Worm (Caenorhabditis elegans): Measurements from ENCODE around the gene cnp-2.

The cnp-2 gene

ce11 chrII:12785391-12785790 is 24.8 kb downstream of the cnp-2 start, which contains the start of gene Y46G5A.15:
TSS of gene Y46G5A.15 (minus strand) at chrII:12785416.
- TF ChIP-seq nhr-11 (tag; optimal IDR thresholded peaks at IDR 0.05) (no peak), C34F6.9 (tag; optimal IDR thresholded peaks at IDR 0.05) (no peak), nhr-21 (tag; optimal IDR thresholded peaks at IDR 0.05) (no peak), Y55F3AM.14 (GFP tag; optimal IDR thresholded peaks at IDR 0.05) (no peak), unc-55 (GFP tag; optimal IDR thresholded peaks at IDR 0.05) (peak; percentile 9), R02D3.7 (tag; optimal IDR thresholded peaks at IDR 0.05) (no peak), unc-39 (tag; optimal IDR thresholded peaks at IDR 0.05) (no peak), nhr-6 (tag; optimal IDR thresholded peaks at IDR 0.05) (no peak), lsy-2 (tag; optimal IDR thresholded peaks at IDR 0.05) (no peak), nhr-25 (tag; optimal IDR thresholded peaks at IDR 0.05) (no peak), mbf-1 (tag; optimal IDR thresholded peaks at IDR 0.05) (no peak), mdl-1 (tag; optimal IDR thresholded peaks at IDR 0.05) (peak in 1 of 2 experiments; percentile 1), lin-39 (tag; optimal IDR thresholded peaks at IDR 0.05) (no peak)

DNA sequence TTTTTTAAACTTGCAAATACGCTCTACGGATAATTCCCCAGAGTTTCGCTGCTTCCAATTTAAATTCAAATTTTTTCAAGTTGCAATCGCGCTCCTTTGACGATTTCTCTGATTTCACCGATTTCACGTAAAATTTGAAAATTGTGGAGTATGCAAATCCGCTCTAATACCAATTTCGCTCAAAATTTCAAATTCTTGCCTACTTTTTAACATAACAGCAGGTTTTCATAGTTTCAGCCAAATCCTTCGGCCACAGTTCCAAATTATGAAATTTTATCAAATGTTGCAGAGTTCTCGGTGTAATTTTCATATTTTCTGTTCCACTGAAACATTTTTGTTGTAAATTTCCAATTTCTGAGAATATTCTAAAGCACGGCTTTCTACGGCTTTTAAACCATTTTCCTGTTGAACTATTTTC is 27.2 kb downstream of the cnp-2 start, which contains the start of gene alkb-7:
alkb-7 (minus strand) TSS at position 323 of the 418 bp plus-strand sequence.
- TF ChIP-seq nhr-21 (tag; optimal IDR thresholded peaks at IDR 0.05) (peak; percentile 57), ama-1 (optimal IDR thresholded peaks at IDR 0.05) (peak; percentile 43), Y55F3AM.14 (GFP tag; optimal IDR thresholded peaks at IDR 0.05) (peak; percentile 52), lsy-2 (tag; optimal IDR thresholded peaks at IDR 0.05) (no peak)

ce11 chrII:12789497-12789896 is 28.9 kb downstream of the cnp-2 start:
- TF ChIP-seq ZK546.5 (tag; optimal IDR thresholded peaks at IDR 0.05) (no peak), peb-1 (tag; optimal IDR thresholded peaks at IDR 0.05) (no peak), R02D3.7 (tag; optimal IDR thresholded peaks at IDR 0.05) (no peak), mbf-1 (tag; optimal IDR thresholded peaks at IDR 0.05) (no peak), fos-1 (tag; optimal IDR thresholded peaks at IDR 0.05) (no peak), nhr-237 (tag; optimal IDR thresholded peaks at IDR 0.05) (no peak), nhr-129 (tag; optimal IDR thresholded peaks at IDR 0.05) (no peak), nhr-12 (tag; optimal IDR thresholded peaks at IDR 0.05) (no peak), zag-1 (tag; optimal IDR thresholded peaks at IDR 0.05) (no peak), C34F6.9 (tag; optimal IDR thresholded peaks at IDR 0.05) (no peak), nhr-25 (tag; optimal IDR thresholded peaks at IDR 0.05) (no peak)

- no peak for TF ChIP-seq mab-5 (tag; optimal IDR thresholded peaks at IDR 0.05)
- no peak for TF ChIP-seq nhr-10 (tag; optimal IDR thresholded peaks at IDR 0.05)
- TF ChIP-seq fos-1 (tag; optimal IDR thresholded peaks at IDR 0.05), result no peak
- no peak for TF ChIP-seq nhr-77 (tag; optimal IDR thresholded peaks at IDR 0.05)
- TF ChIP-seq skn-1 (tag; optimal IDR thresholded peaks at IDR 0.05), result no peak
- TF ChIP-seq elt-1 (tag; optimal IDR thresholded peaks at IDR 0.05), result no peak
- no peak for TF ChIP-seq nhr-6 (tag; optimal IDR thresholded peaks at IDR 0.05)
- TF ChIP-seq ZK546.5 (tag; optimal IDR thresholded peaks at IDR 0.05), result no peak
- no peak for TF ChIP-seq sma-9 (GFP tag; optimal IDR thresholded peaks at IDR 0.05)
- no peak for TF ChIP-seq sma-9 (tag; optimal IDR thresholded peaks at IDR 0.05)
- no peak for TF ChIP-seq mdl-1 (tag; optimal IDR thresholded peaks at IDR 0.05)
These were observed 29.8 kb downstream of the cnp-2 start for ce11 chrII:12790392-12790791.

ce11 chrII:12795188-12795587 is 34.6 kb downstream of the cnp-2 start:
- TF ChIP-seq lin-11 (tag; optimal IDR thresholded peaks at IDR 0.05) (no peak), ztf-4 (tag; optimal IDR thresholded peaks at IDR 0.05) (peak; percentile 18), peb-1 (tag; optimal IDR thresholded peaks at IDR 0.05) (no peak)

- TF ChIP-seq nhr-25 (tag; optimal IDR thresholded peaks at IDR 0.05), result no peak
- TF ChIP-seq lsy-2 (tag; optimal IDR thresholded peaks at IDR 0.05), result no peak
- no peak for TF ChIP-seq ztf-4 (tag; optimal IDR thresholded peaks at IDR 0.05)
- no peak for TF ChIP-seq F13H6.1 (tag; optimal IDR thresholded peaks at IDR 0.05)
- no peak for TF ChIP-seq nhr-11 (tag; optimal IDR thresholded peaks at IDR 0.05)
- no peak for TF ChIP-seq fos-1 (tag; optimal IDR thresholded peaks at IDR 0.05)
- no peak for TF ChIP-seq ceh-16 (tag; optimal IDR thresholded peaks at IDR 0.05)
- TF ChIP-seq ZK546.5 (tag; optimal IDR thresholded peaks at IDR 0.05), result no peak
- no peak for TF ChIP-seq nhr-10 (tag; optimal IDR thresholded peaks at IDR 0.05)
- no peak for TF ChIP-seq nhr-12 (tag; optimal IDR thresholded peaks at IDR 0.05)
- TF ChIP-seq blmp-1 (tag; optimal IDR thresholded peaks at IDR 0.05; ENCODE audit: insufficient read depth), result no peak
- no peak for TF ChIP-seq lin-11 (tag; optimal IDR thresholded peaks at IDR 0.05)
- no peak for TF ChIP-seq mbf-1 (tag; optimal IDR thresholded peaks at IDR 0.05)
- TF ChIP-seq peb-1 (tag; optimal IDR thresholded peaks at IDR 0.05), result no peak
- TF ChIP-seq C34F6.9 (tag; optimal IDR thresholded peaks at IDR 0.05), result no peak
- no peak for TF ChIP-seq nhr-129 (tag; optimal IDR thresholded peaks at IDR 0.05)
- TF ChIP-seq elt-3 (tag; optimal IDR thresholded peaks at IDR 0.05), result no peak
- no peak for TF ChIP-seq Y55F3AM.14 (GFP tag; optimal IDR thresholded peaks at IDR 0.05)
- no peak for TF ChIP-seq mdl-1 (tag; optimal IDR thresholded peaks at IDR 0.05)
- TF ChIP-seq unc-62 (GFP tag; optimal IDR thresholded peaks at IDR 0.05), result no peak
These were observed 35.5 kb downstream of the cnp-2 start, which contains the start of gene cpt-1 for ce11 chrII:12796040-12796502. TSS of gene cpt-1 (minus strand) at chrII:12796452.

Measured in whole organism, L2 larva.